Worm (Caenorhabditis elegans): ENCODE data around the gene rpb-2.

ce11 chrIII:4947352-4947751 is 8.0 kb downstream of the rpb-2 start:
- TF ChIP-seq pag-3 (tag; optimal IDR thresholded peaks at IDR 0.05; ENCODE audit: borderline replicate concordance): no peak
- TF ChIP-seq ref-2 (tag; optimal IDR thresholded peaks at IDR 0.05): peak; percentile 80
- no peak for TF ChIP-seq ceh-22 (tag; optimal IDR thresholded peaks at IDR 0.05)
- TF ChIP-seq hlh-6 (tag; optimal IDR thresholded peaks at IDR 0.05): peak; percentile 75
- no peak for TF ChIP-seq fkh-10 (GFP tag; optimal IDR thresholded peaks at IDR 0.05)
